Comparison of ENCODE assay signal across 1 fruit fly cellular context in the genomic region with DNA sequence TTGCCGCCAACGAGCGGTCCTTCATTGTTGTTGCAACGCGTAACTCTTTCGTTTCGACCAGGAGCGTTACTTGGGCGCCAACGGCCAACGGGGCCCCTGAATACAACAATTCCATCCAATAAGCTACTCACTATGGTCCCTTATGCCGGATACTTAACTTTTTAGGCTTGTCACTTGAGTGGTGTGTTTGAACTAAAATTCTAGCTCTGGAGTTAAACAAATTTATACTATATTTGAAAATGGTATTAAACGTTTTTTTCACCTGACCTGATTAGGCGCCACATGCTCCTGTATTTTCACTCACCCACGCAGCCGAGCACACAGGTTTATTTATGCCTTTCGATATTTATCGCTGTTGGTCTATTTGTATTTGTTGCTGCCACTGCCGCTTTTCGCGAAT.
TF ChIP-seq lines count a peak whose summit lies in the region.

No protein-coding gene starts in this region.

TF ChIP-seq in whole organism, embryonic, 481 proteins besides CTCF, POLR2A, EP300 and RAD21 (continued from another document):
- TF ChIP-seq pfk (GFP tag; optimal IDR thresholded peaks at IDR 0.05; lab: Kevin White, UChicago) (no peak), Sin3A (optimal IDR thresholded peaks at IDR 0.05; lab: Kevin White, UChicago) (no peak), Pdp1 (GFP tag; optimal IDR thresholded peaks at IDR 0.05; lab: Kevin White, UChicago) (no peak), Usf (GFP tag; optimal IDR thresholded peaks at IDR 0.05; lab: Kevin White, UChicago) (no peak), zf30C (GFP tag; optimal IDR thresholded peaks at IDR 0.05; lab: Kevin White, UChicago) (no peak), CG7271 (tag; optimal IDR thresholded peaks at IDR 0.05; lab: Kevin White, UChicago) (no peak), Sox102F (GFP tag; optimal IDR thresholded peaks at IDR 0.05; lab: Kevin White, UChicago) (no peak), peb (GFP tag; IDR thresholded peaks at IDR 0.05; lab: Robert Waterston, UW) (no peak), slou (GFP tag; optimal IDR thresholded peaks at IDR 0.05; lab: Kevin White, UChicago) (no peak), en (GFP tag; optimal IDR thresholded peaks at IDR 0.05; lab: Kevin White, UChicago) (no peak)
TF ChIP-seq in whole organism, embryonic: peak in this region for 50.
